Worm (Caenorhabditis elegans): ENCODE data around the gene F17C11.13.
A peak's percentile ranks its signal among the peaks of the same experiment; 100 is the strongest.

Gene F17C11.13

ce11 chrV:10967594-10968273 is 12.0 kb downstream of the F17C11.13 start (continued):
- TF ChIP-seq php-3 (GFP tag; IDR thresholded peaks at IDR 0.05) (0 out of 2 replicates have a peak, but pooled peaks have one; percentile 27), hmg-1.1 (GFP tag; IDR thresholded peaks at IDR 0.05) (no peak), hlh-11 (tag; optimal IDR thresholded peaks at IDR 0.05) (peak; percentile 74)

ce11 chrV:10970070-10970469 is 14.3 kb downstream of the F17C11.13 start, which contains the start of gene F17C11.22:
Gene F17C11.22 (minus strand): TSS chrV:10970170.
- TF ChIP-seq aha-1 (tag) (no peak), ama-1 (optimal IDR thresholded peaks at IDR 0.05) (no peak), Y105C5A.15 (GFP tag; IDR thresholded peaks at IDR 0.05) (no peak), daf-8 (GFP tag; IDR thresholded peaks at IDR 0.05) (no peak), nhr-10 (tag; optimal IDR thresholded peaks at IDR 0.05) (no peak), pha-4 (GFP tag; IDR thresholded peaks at IDR 0.05) (no peak), pha-4 (tag; optimal IDR thresholded peaks at IDR 0.05) (no peak), madf-5 (GFP tag; IDR thresholded peaks at IDR 0.05) (no peak), tag-97 (GFP tag; IDR thresholded peaks at IDR 0.05) (no peak), F44E2.7 (GFP tag; IDR thresholded peaks at IDR 0.05) (no peak), tra-1 (GFP tag; IDR thresholded peaks at IDR 0.05) (no peak), ceh-62 (tag; optimal IDR thresholded peaks at IDR 0.05) (no peak), mep-1 (tag; optimal IDR thresholded peaks at IDR 0.05) (no peak), nhr-102 (tag; optimal IDR thresholded peaks at IDR 0.05) (no peak), dmd-6 (GFP tag; IDR thresholded peaks at IDR 0.05) (no peak), lim-7 (GFP tag; IDR thresholded peaks at IDR 0.05) (no peak), aly-2 (tag; optimal IDR thresholded peaks at IDR 0.05) (no peak)

- TF ChIP-seq ctbp-1 (GFP tag; IDR thresholded peaks at IDR 0.05) (no peak), T20F7.1 (GFP tag; optimal IDR thresholded peaks at IDR 0.05) (no peak), daf-8 (GFP tag; IDR thresholded peaks at IDR 0.05) (no peak), nhr-6 (tag; optimal IDR thresholded peaks at IDR 0.05) (no peak), hlh-11 (tag; optimal IDR thresholded peaks at IDR 0.05) (no peak), fkh-10 (GFP tag; optimal IDR thresholded peaks at IDR 0.05) (no peak), zip-2 (tag; optimal IDR thresholded peaks at IDR 0.05) (no peak), dve-1 (tag; optimal IDR thresholded peaks at IDR 0.05; ENCODE audit: insufficient read depth) (no peak), Y75B8A.6 (GFP tag; IDR thresholded peaks at IDR 0.05) (no peak), dmd-9 (GFP tag; IDR thresholded peaks at IDR 0.05) (no peak), zip-11 (GFP tag; IDR thresholded peaks at IDR 0.05) (no peak), nhr-25 (tag; optimal IDR thresholded peaks at IDR 0.05; ENCODE audit: borderline replicate concordance, insufficient read depth) (no peak), ceh-82 (tag; optimal IDR thresholded peaks at IDR 0.05) (no peak), hmg-1.1 (GFP tag; IDR thresholded peaks at IDR 0.05) (no peak), unc-62 (GFP tag; optimal IDR thresholded peaks at IDR 0.05 in 1 of 2) (no peak), unc-62 (tag; optimal IDR thresholded peaks at IDR 0.05) (no peak)
Observed at ce11 chrV:10970930-10971329, 15.2 kb downstream of the F17C11.13 start.

- no peak for TF ChIP-seq tra-1 (GFP tag; IDR thresholded peaks at IDR 0.05)
- peak in 1 of 2 experiments; percentile 91 for TF ChIP-seq unc-62 (GFP tag; optimal IDR thresholded peaks at IDR 0.05 in 1 of 2)
- no peak for TF ChIP-seq unc-62 (tag; optimal IDR thresholded peaks at IDR 0.05)
- TF ChIP-seq cey-2 (tag; optimal IDR thresholded peaks at IDR 0.05; ENCODE audit: borderline replicate concordance, insufficient read depth): no peak
- TF ChIP-seq rbr-2 (tag; optimal IDR thresholded peaks at IDR 0.05): no peak
- TF ChIP-seq dmd-9 (GFP tag; IDR thresholded peaks at IDR 0.05): no peak
Observed at ce11 chrV:10975091-10975490, 19.4 kb downstream of the F17C11.13 start.

Measured in whole organism, L4 larva.